Fruit fly (Drosophila melanogaster) whole organism, embryonic: Measurements from ENCODE around the gene pnt.
A peak's percentile ranks its signal among the peaks of the same experiment; 100 is the strongest.

Experiments
- Asciz ChIP-seq: fragments of 200-800 bp; sonication (Bioruptor generic); optimal IDR thresholded peaks from 2 replicates; lab custom pipeline; 2017; ENCODE audit warnings: missing biosample characterization, mild to moderate bottlenecking, missing genetic modification characterization, missing genetic modification reagents
- B-H2 ChIP-seq: fragments of 200-800 bp; sonication (Bioruptor generic); optimal IDR thresholded peaks from 2 replicates; lab custom pipeline; 2018; ENCODE audit warnings: missing biosample characterization, mild to moderate bottlenecking, missing genetic modification characterization
- CG10431 ChIP-seq: fragments of 200-800 bp; sonication (Bioruptor generic); optimal IDR thresholded peaks from 3 replicates; lab custom pipeline; 2018; ENCODE audit warnings: missing biosample characterization, mild to moderate bottlenecking, missing genetic modification characterization
- CG10565 ChIP-seq: fragments of 200-800 bp; sonication (Bioruptor generic); optimal IDR thresholded peaks from 3 replicates; lab custom pipeline; 2016; ENCODE audit warnings: missing biosample characterization, mild to moderate bottlenecking, missing genetic modification characterization
- CG11085 ChIP-seq: fragments of 200-800 bp; sonication (Bioruptor generic); IDR thresholded peaks from 2 replicates; pipeline ENCODE4 v1.3.6; 2022; ENCODE audit warnings: missing biosample characterization, missing genetic modification characterization
- CG12942 ChIP-seq: fragments of 200-800 bp; sonication (Bioruptor generic); optimal IDR thresholded peaks from 3 replicates; lab custom pipeline; 2016; ENCODE audit warnings: missing biosample characterization, missing genetic modification characterization
- CG14050 ChIP-seq: fragments of 200-800 bp; sonication (Bioruptor generic); IDR thresholded peaks from 3 replicates; pipeline ENCODE4 v1.3.6; 2022; ENCODE audit warnings: missing biosample characterization, missing genetic modification characterization
- CG14860 ChIP-seq: fragments of 200-800 bp; sonication (Bioruptor generic); IDR thresholded peaks from 3 replicates; pipeline ENCODE4 v1.3.6; 2022; ENCODE audit warnings: missing biosample characterization, missing genetic modification characterization; ENCODE audit not compliant: partially characterized antibody
- CG1603 ChIP-seq: fragments of 200-800 bp; sonication (Bioruptor generic); optimal IDR thresholded peaks from 2 replicates; lab custom pipeline; 2019; ENCODE audit warnings: missing biosample characterization, mild to moderate bottlenecking, missing genetic modification characterization, moderate library complexity
- CG16813 ChIP-seq: fragments of 200-800 bp; sonication (Bioruptor generic); IDR thresholded peaks from 3 replicates; pipeline ENCODE4 v1.3.6; 2022; ENCODE audit warnings: missing biosample characterization, missing genetic modification characterization; ENCODE audit not compliant: partially characterized antibody
- CG17361 ChIP-seq: fragments of 200-800 bp; sonication (Bioruptor generic); IDR thresholded peaks from 3 replicates; pipeline ENCODE4 v1.3.6; 2022; ENCODE audit warnings: missing biosample characterization, missing genetic modification characterization
- CG18262 ChIP-seq: fragments of 200-800 bp; optimal IDR thresholded peaks from 3 replicates; lab custom pipeline; 2019; ENCODE audit warnings: missing biosample characterization, mild to moderate bottlenecking, missing genetic modification characterization, moderate library complexity
- CG1832 ChIP-seq: fragments of 200-800 bp; sonication (Bioruptor generic); optimal IDR thresholded peaks from 2 replicates; lab custom pipeline; 2017; ENCODE audit warnings: missing biosample characterization, mild to moderate bottlenecking, missing genetic modification characterization, inconsistent platforms
- CG33213 ChIP-seq: fragments of 200-800 bp; sonication (Bioruptor generic); optimal IDR thresholded peaks from 3 replicates; lab custom pipeline; 2016; ENCODE audit warnings: missing biosample characterization, missing genetic modification characterization
- CG4360 ChIP-seq: fragments of 200-800 bp; sonication (Bioruptor generic); IDR thresholded peaks from 2 replicates; pipeline ENCODE4 v1.3.6; 2022; ENCODE audit warnings: missing biosample characterization, missing genetic modification characterization
- CG4707 ChIP-seq: fragments of 200-800 bp; sonication (Bioruptor generic); optimal IDR thresholded peaks from 2 replicates; lab custom pipeline; 2018; ENCODE audit warnings: missing biosample characterization, mild to moderate bottlenecking, missing genetic modification characterization, moderate library complexity
- CG6765 ChIP-seq: fragments of 200-800 bp; sonication (Bioruptor generic); optimal IDR thresholded peaks from 3 replicates; lab custom pipeline; 2017; ENCODE audit warnings: missing biosample characterization, mild to moderate bottlenecking, missing genetic modification characterization
- CG6854 ChIP-seq: fragments of 200-800 bp; sonication (Bioruptor generic); optimal IDR thresholded peaks from 3 replicates; lab custom pipeline; 2017; ENCODE audit warnings: missing biosample characterization, mild to moderate bottlenecking, missing genetic modification characterization
- CG7987 ChIP-seq: fragments of 200-800 bp; sonication (Bioruptor generic); optimal IDR thresholded peaks from 2 replicates; lab custom pipeline; 2018; ENCODE audit warnings: missing biosample characterization, mild to moderate bottlenecking, missing genetic modification characterization, moderate library complexity
- CG9932 ChIP-seq: fragments of 200-800 bp; sonication (Bioruptor generic); IDR thresholded peaks from 2 replicates; pipeline ENCODE4 v1.3.6; 2022; ENCODE audit warnings: missing biosample characterization, missing genetic modification characterization
- CoRest ChIP-seq: fragments of 200-800 bp; sonication (Bioruptor generic); optimal IDR thresholded peaks from 3 replicates; lab custom pipeline; 2018; ENCODE audit warnings: missing biosample characterization, mild to moderate bottlenecking, missing genetic modification characterization, moderate library complexity
- D19A ChIP-seq: fragments of 200-800 bp; optimal IDR thresholded peaks from 3 replicates; lab custom pipeline; 2019; ENCODE audit warnings: missing biosample characterization, mild to moderate bottlenecking, missing genetic modification characterization, moderate library complexity
- Doc3 ChIP-seq: fragments of 200-800 bp; sonication (Bioruptor generic); IDR thresholded peaks from 3 replicates; pipeline ENCODE4 v1.3.6; 2022; ENCODE audit warnings: missing biosample characterization, missing genetic modification characterization; ENCODE audit not compliant: partially characterized antibody
- HHEX ChIP-seq: fragments of 200-800 bp; sonication (Bioruptor generic); optimal IDR thresholded peaks from 3 replicates; lab custom pipeline; 2017; ENCODE audit warnings: missing biosample characterization, mild to moderate bottlenecking, missing genetic modification characterization, missing genetic modification reagents
- Hmx ChIP-seq: fragments of 200-800 bp; sonication (Bioruptor generic); optimal IDR thresholded peaks from 2 replicates; lab custom pipeline; 2016; ENCODE audit warnings: missing biosample characterization, missing genetic modification characterization
- Hr3 ChIP-seq: fragments of 200-800 bp; sonication (Bioruptor generic); optimal IDR thresholded peaks from 3 replicates; lab custom pipeline; 2016; ENCODE audit warnings: missing biosample characterization, missing genetic modification characterization
- Hr39 ChIP-seq: fragments of >200 bp; optimal IDR thresholded peaks from 2 replicates; lab custom pipeline; 2017
- Mad ChIP-seq: fragments of 200-800 bp; sonication (Bioruptor generic); optimal IDR thresholded peaks from 2 replicates; lab custom pipeline; 2016; ENCODE audit warnings: missing biosample characterization, missing genetic modification characterization
- NK7.1 ChIP-seq: fragments of 200-800 bp; sonication (Bioruptor generic); optimal IDR thresholded peaks from 3 replicates; lab custom pipeline; 2016; ENCODE audit warnings: missing biosample characterization, missing genetic modification characterization
- Neu2 ChIP-seq: fragments of 200-800 bp; sonication (Bioruptor generic); optimal IDR thresholded peaks from 3 replicates; lab custom pipeline; 2016; ENCODE audit warnings: missing biosample characterization, missing genetic modification characterization, borderline replicate concordance
- NfI ChIP-seq: fragments of 200-800 bp; sonication (Bioruptor generic); optimal IDR thresholded peaks from 3 replicates; lab custom pipeline; 2018; ENCODE audit warnings: missing biosample characterization, mild to moderate bottlenecking, missing genetic modification characterization, moderate library complexity
- Ravus ChIP-seq: fragments of 200-800 bp; sonication (Bioruptor generic); IDR thresholded peaks from 2 replicates; pipeline ENCODE4 v1.3.6; 2022; ENCODE audit warnings: missing biosample characterization, missing genetic modification characterization
- Side ChIP-seq: fragments of 200-800 bp; sonication (Bioruptor generic); optimal IDR thresholded peaks from 2 replicates; lab custom pipeline; 2016; ENCODE audit warnings: missing biosample characterization, missing genetic modification characterization
- Spps ChIP-seq: fragments of 200-800 bp; sonication (Bioruptor generic); optimal IDR thresholded peaks from 2 replicates; lab custom pipeline; 2018; ENCODE audit warnings: missing biosample characterization, mild to moderate bottlenecking, missing genetic modification characterization
- Sry-β ChIP-seq: fragments of 200-800 bp; sonication (Bioruptor generic); optimal IDR thresholded peaks from 2 replicates; lab custom pipeline; 2018; ENCODE audit warnings: missing biosample characterization, mild to moderate bottlenecking, missing genetic modification characterization, moderate library complexity
- bcd ChIP-seq: fragments of 200-800 bp; sonication (Bioruptor generic); optimal IDR thresholded peaks from 2 replicates; lab custom pipeline; 2017; ENCODE audit warnings: missing biosample characterization, mild to moderate bottlenecking, missing genetic modification characterization
- dm ChIP-seq: fragments of 200-800 bp; sonication (Bioruptor generic); optimal IDR thresholded peaks from 3 replicates; lab custom pipeline; 2016; ENCODE audit warnings: missing biosample characterization, missing genetic modification characterization
- esg ChIP-seq: fragments of 200-800 bp; sonication (Bioruptor generic); conservative IDR thresholded peaks from 2 replicates; pipeline ENCODE4 v1.3.6; 2022; ENCODE audit warnings: missing biosample characterization, missing genetic modification characterization
- eyg ChIP-seq: fragments of 200-800 bp; sonication (Bioruptor generic); optimal IDR thresholded peaks from 3 replicates; lab custom pipeline; 2016; ENCODE audit warnings: missing biosample characterization, missing genetic modification characterization
- gt ChIP-seq: fragments of 200-800 bp; sonication (Bioruptor generic); IDR thresholded peaks from 2 replicates; pipeline ENCODE4 v1.3.6; 2022; ENCODE audit warnings: missing biosample characterization, missing genetic modification characterization
- jigr1 ChIP-seq: fragments of 200-800 bp; sonication (Bioruptor generic); IDR thresholded peaks from 3 replicates; pipeline ENCODE4 v1.3.6; 2022; ENCODE audit warnings: missing biosample characterization, missing genetic modification characterization
- kah ChIP-seq: fragments of 200-800 bp; sonication (Bioruptor generic); optimal IDR thresholded peaks from 2 replicates; lab custom pipeline; 2018; ENCODE audit warnings: missing biosample characterization, mild to moderate bottlenecking, missing genetic modification characterization
- nmo ChIP-seq: fragments of 200-800 bp; sonication (Bioruptor generic); optimal IDR thresholded peaks from 2 replicates; lab custom pipeline; 2018; ENCODE audit warnings: missing biosample characterization, mild to moderate bottlenecking, missing genetic modification characterization, moderate library complexity
- otp ChIP-seq: fragments of 200-800 bp; sonication (Bioruptor generic); IDR thresholded peaks from 3 replicates; pipeline ENCODE4, ENCODE4 v1.3.6; 2022; ENCODE audit warnings: missing biosample characterization, missing genetic modification characterization
- pfk ChIP-seq: fragments of 200-800 bp; sonication (Bioruptor generic); optimal IDR thresholded peaks from 2 replicates; lab custom pipeline; 2018; ENCODE audit warnings: missing biosample characterization, mild to moderate bottlenecking, missing genetic modification characterization, moderate library complexity
- psq ChIP-seq: fragments of 200-800 bp; sonication (Bioruptor generic); optimal IDR thresholded peaks from 2 replicates; lab custom pipeline; 2017; ENCODE audit warnings: missing biosample characterization, missing genetic modification characterization
- schlank ChIP-seq: fragments of 200-800 bp; sonication (Bioruptor generic); optimal IDR thresholded peaks from 2 replicates; lab custom pipeline; 2018; ENCODE audit warnings: missing biosample characterization, mild to moderate bottlenecking, missing genetic modification characterization
- sens ChIP-seq: fragments of 200-800 bp; sonication (Bioruptor generic); peaks from one replicate; lab custom pipeline; 2016; ENCODE audit warnings: missing biosample characterization, missing genetic modification characterization
- seq ChIP-seq: fragments of 200-800 bp; sonication (Bioruptor generic); IDR thresholded peaks from 2 replicates; pipeline ENCODE4 v1.3.6; 2022; ENCODE audit warnings: missing biosample characterization, missing genetic modification characterization
- sob ChIP-seq: fragments of 200-800 bp; sonication (Bioruptor generic); IDR thresholded peaks from 2 replicates; pipeline ENCODE4 v1.3.6; 2022; ENCODE audit warnings: missing biosample characterization, missing genetic modification characterization
- stc ChIP-seq: fragments of 200-800 bp; sonication (Bioruptor generic); IDR thresholded peaks from 2 replicates; pipeline ENCODE4 v1.3.6; 2022; ENCODE audit warnings: missing biosample characterization, missing genetic modification characterization
- unc-4 ChIP-seq: fragments of 200-800 bp; sonication (Bioruptor generic); IDR thresholded peaks from 2 replicates; pipeline ENCODE4 v1.3.6; 2022; ENCODE audit warnings: missing biosample characterization, missing genetic modification characterization; ENCODE audit not compliant: partially characterized antibody

Gene pnt

DNA sequence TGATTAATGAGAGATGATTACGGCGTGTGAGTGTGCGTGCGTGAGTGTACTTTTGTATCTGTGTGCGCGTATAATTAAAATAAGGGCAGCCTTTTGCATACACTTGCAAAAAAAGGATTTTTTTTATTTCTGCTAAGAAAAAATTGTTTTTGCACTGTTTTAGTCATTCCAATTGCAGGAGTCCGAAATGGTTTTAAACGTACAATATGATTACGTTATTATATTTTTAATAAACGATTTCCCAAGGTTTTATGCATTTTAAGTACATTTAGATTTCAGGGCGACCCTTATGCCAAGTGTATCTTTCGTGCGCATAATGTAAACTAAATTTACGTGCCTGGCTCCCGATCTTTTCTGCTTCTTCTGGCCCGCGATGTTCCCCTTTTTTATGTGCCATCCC lies 11.1 kb downstream of the pnt start (continued):
- TF ChIP-seq sob (GFP tag; lab: Robert Waterston, UW) (peak; percentile 37), CG4707 (GFP tag; lab: Kevin White, UChicago) (no peak), kah (no peak), CG4360 (no peak), CG9932 (GFP tag; lab: Robert Waterston, UW) (peak; percentile 77), CG14050 (GFP tag; lab: Robert Waterston, UW) (peak; percentile 41; the same call in 1 of the 3 replicates), nmo (GFP tag; lab: Kevin White, UChicago) (peak; percentile 41), Doc3 (GFP tag; lab: Robert Waterston, UW) (no peak), CG18262 (tag; lab: Kevin White, UChicago) (no peak), CG1603 (tag; lab: Kevin White, UChicago) (no peak), jigr1 (GFP tag; lab: Robert Waterston, UW) (no peak), otp (GFP tag; lab: Robert Waterston, UW) (no peak), CG6854 (no peak), sens (GFP tag; lab: Kevin White, UChicago) (no peak), Sry-β (no peak), Asciz (GFP tag; lab: Kevin White, UChicago) (peak; percentile 20), CG12942 (GFP tag; lab: Kevin White, UChicago) (no peak), B-H2 (no peak), schlank (tag; lab: Kevin White, UChicago) (no peak), Spps (tag; lab: Kevin White, UChicago) (no peak), CG11085 (peak; percentile 29; the same call in 1 of the 2 replicates), Mad (GFP tag; lab: Kevin White, UChicago) (no peak), dm (no peak), eyg (no peak), stc (GFP tag; lab: Robert Waterston, UW) (peak; percentile 18; the same call in 1 of the 2 replicates), psq (GFP tag; lab: Kevin White, UChicago) (no peak), Side (GFP tag; lab: Kevin White, UChicago) (no peak), NK7.1 (GFP tag; lab: Kevin White, UChicago) (no peak), CG6765 (GFP tag; lab: Kevin White, UChicago) (peak; percentile 20), CG33213 (GFP tag; lab: Kevin White, UChicago) (no peak), Hr39 (lab: Kevin White, UChicago) (no peak), CG16813 (no peak), CG10431 (GFP tag; lab: Kevin White, UChicago) (no peak), esg (GFP tag; lab: Robert Waterston, UW) (peak; percentile 46), D19A (tag; lab: Kevin White, UChicago) (peak; percentile 30), Hr3 (GFP tag; lab: Kevin White, UChicago) (peak; percentile 21), CG17361 (no peak), CoRest (peak; percentile 46), pfk (GFP tag; lab: Kevin White, UChicago) (no peak), Ravus (GFP tag; lab: Robert Waterston, UW) (no peak; the same call in 1 of the 2 replicates), bcd (GFP tag; lab: Kevin White, UChicago) (peak; percentile 45), HHEX (GFP tag; lab: Kevin White, UChicago) (peak; percentile 47), seq (GFP tag; lab: Robert Waterston, UW) (peak; percentile 58), NfI (GFP tag; lab: Kevin White, UChicago) (peak; percentile 42), gt (GFP tag; lab: Robert Waterston, UW) (no peak), Hmx (no peak), CG14860 (GFP tag; lab: Robert Waterston, UW) (no peak), unc-4 (no peak), CG1832 (GFP tag; lab: Kevin White, UChicago) (no peak), CG7987 (GFP tag; lab: Kevin White, UChicago) (no peak), Neu2 (GFP tag; lab: Kevin White, UChicago) (no peak), CG10565 (GFP tag; lab: Kevin White, UChicago) (no peak)
